Fruit fly (Drosophila melanogaster) whole organism: ENCODE data around the gene rt.

Source experiments
- CG8478 ChIP-seq: fragments of >200 bp; optimal IDR thresholded peaks from 2 replicates; lab custom pipeline; 2018; ENCODE audit warnings: inconsistent platforms
- Dll ChIP-seq: fragments of >200 bp; optimal IDR thresholded peaks from 2 replicates; lab custom pipeline; 2017
- EcR ChIP-seq, 2 experiments: fragments of >200 bp; optimal IDR thresholded peaks; 2 replicates each; lab custom pipeline; 2017; ENCODE audit warnings: missing biosample characterization in 2 of 2, missing genetic modification characterization in 2 of 2, missing genetic modification reagents in 2 of 2
- pan ChIP-seq: fragments of >200 bp; optimal IDR thresholded peaks from 2 replicates; lab custom pipeline; 2017
- psq ChIP-seq: fragments of >200 bp; optimal IDR thresholded peaks from 2 replicates; lab custom pipeline; 2017
- usp ChIP-seq: fragments of >200 bp; optimal IDR thresholded peaks from 2 replicates; lab custom pipeline; 2017; ENCODE audit warnings: missing biosample characterization, missing genetic modification characterization, mixed read lengths

DNA sequence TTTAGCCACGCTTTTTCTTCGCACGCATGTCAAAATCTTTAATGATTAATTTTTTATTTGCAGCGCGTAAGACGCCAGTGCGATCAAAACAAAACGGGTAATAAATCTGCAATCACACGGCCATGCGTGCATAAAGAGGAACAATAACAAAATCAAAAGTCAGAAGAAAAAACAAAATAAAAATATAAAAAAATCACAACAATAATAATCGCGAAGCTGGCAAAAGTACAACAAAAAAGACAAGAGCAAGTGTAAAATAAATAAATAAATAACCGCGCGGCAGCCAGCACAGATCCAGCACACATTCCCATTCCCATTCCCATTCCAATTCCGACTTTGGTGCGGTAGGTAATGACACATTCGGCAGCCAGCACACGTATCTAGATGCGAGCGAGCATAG lies 47.0 kb upstream of the rt start:
- TF ChIP-seq psq (lab: Kevin White, UChicago) (no peak), CG8478 (no peak), usp (GFP tag; lab: Kevin White, UChicago) (no peak), pan (lab: Kevin White, UChicago) (no peak), EcR (GFP tag; optimal IDR thresholded peaks at IDR 0.05; lab: Kevin White, UChicago) (no peak), Dll (no peak)
